Worm (Caenorhabditis elegans) whole organism, L1 larva: ENCODE results near the gene ZC8.6.

Source experiments
- C04F5.9 ChIP-seq: sonication (generic microtip); optimal IDR thresholded peaks from 2 replicates; lab custom pipeline; 2016; ENCODE audit warnings: missing genetic modification characterization, missing compliant biosample characterization
- C34B4.2 ChIP-seq: sonication (generic microtip); optimal IDR thresholded peaks from 2 replicates; lab custom pipeline; 2017; ENCODE audit warnings: mild to moderate bottlenecking, missing genetic modification characterization, missing compliant biosample characterization
- Y116A8C.19 ChIP-seq: sonication (generic microtip); optimal IDR thresholded peaks from 2 replicates; lab custom pipeline; 2016; ENCODE audit warnings: missing compliant biosample characterization, missing genetic modification characterization, borderline replicate concordance
- aly-2 ChIP-seq: fragments of 150-350 bp; optimal IDR thresholded peaks from 2 replicates; lab custom pipeline; 2014; ENCODE audit warnings: missing biosample characterization, missing genetic modification characterization
- ceh-63 ChIP-seq: fragments of 200-800 bp; sonication (Bioruptor generic); optimal IDR thresholded peaks from 2 replicates; lab custom pipeline; 2018; ENCODE audit warnings: mild to moderate bottlenecking, missing genetic modification characterization, missing compliant biosample characterization
- ceh-82 ChIP-seq, 3 experiments: fragments of 150-350 bp in 1 of 3; sonication (generic microtip) in 2 of 3; optimal IDR thresholded peaks; 2 replicates each; lab custom pipeline; 2014 to 2017; ENCODE audit warnings: missing biosample characterization in 3 of 3, missing genetic modification characterization in 3 of 3
- ceh-88 ChIP-seq: fragments of 200-800 bp; sonication (Bioruptor generic); IDR thresholded peaks from 2 replicates; pipeline ENCODE4 v1.3.6; 2022; ENCODE audit warnings: missing genetic modification characterization, missing compliant biosample characterization
- ces-1 ChIP-seq: fragments of 150-350 bp; optimal IDR thresholded peaks from 2 replicates; lab custom pipeline; 2014; ENCODE audit warnings: missing biosample characterization, missing genetic modification reagents, missing genetic modification characterization
- dpl-1 ChIP-seq, 3 experiments: fragments of 150-350 bp in 2 of 3; sonication (generic microtip) in 1 of 3; optimal IDR thresholded peaks; 2 replicates each; lab custom pipeline; 2014 to 2017; ENCODE audit warnings: missing biosample characterization in 3 of 3, missing genetic modification characterization in 3 of 3, missing genetic modification reagents in 3 of 3
- dsc-1 ChIP-seq: sonication (generic microtip); optimal IDR thresholded peaks from 2 replicates; lab custom pipeline; 2016; ENCODE audit warnings: mild to moderate bottlenecking, missing genetic modification characterization, missing compliant biosample characterization
- egl-13 ChIP-seq: sonication (generic microtip); optimal IDR thresholded peaks from 2 replicates; lab custom pipeline; 2016; ENCODE audit warnings: missing genotype, missing genetic modification reagents, missing genetic modification characterization, missing compliant biosample characterization
- egl-27 ChIP-seq, 2 experiments: fragments of 150-350 bp in 1 of 2; sonication (generic microtip); optimal IDR thresholded peaks; 3 replicates each; lab custom pipeline; 2017 to 2018; ENCODE audit warnings: missing biosample characterization in 2 of 2, missing genetic modification characterization in 2 of 2, missing genetic modification reagents in 2 of 2
- elt-2 ChIP-seq: sonication (generic microtip); optimal IDR thresholded peaks from 2 replicates; lab custom pipeline; 2016; ENCODE audit warnings: missing genetic modification characterization, mild to moderate bottlenecking, inconsistent platforms, missing compliant biosample characterization, missing genetic modification reagents
- elt-3 ChIP-seq, 6 experiments: fragments of 150-350 bp in 1 of 6; sonication (generic microtip); optimal IDR thresholded peaks; 2 replicates each; lab custom pipeline; 2017 to 2018; ENCODE audit warnings: missing biosample characterization in 6 of 6, missing genetic modification characterization in 6 of 6, inconsistent platforms in 1 of 6
- ets-5 ChIP-seq: fragments of 200-800 bp; sonication (Bioruptor generic); IDR thresholded peaks from 2 replicates; pipeline ENCODE4 v1.3.6; 2022; ENCODE audit warnings: missing genetic modification characterization, missing compliant biosample characterization
- fkh-10 ChIP-seq: sonication (generic microtip); optimal IDR thresholded peaks from 2 replicates; lab custom pipeline; 2017; ENCODE audit warnings: missing biosample characterization, missing genetic modification reagents, missing genetic modification characterization
- fkh-4 ChIP-seq: sonication (generic microtip); optimal IDR thresholded peaks from 2 replicates; lab custom pipeline; 2016; ENCODE audit warnings: missing compliant biosample characterization, missing genetic modification characterization, borderline replicate concordance
- fos-1 ChIP-seq: fragments of 150-350 bp; optimal IDR thresholded peaks from 2 replicates; lab custom pipeline; 2014; ENCODE audit warnings: missing biosample characterization, missing genetic modification characterization
- grh-1 ChIP-seq: fragments of 200-800 bp; sonication (Bioruptor generic); IDR thresholded peaks from 2 replicates; pipeline ENCODE4 v1.3.6; 2022; ENCODE audit warnings: missing genetic modification reagents, missing genetic modification characterization, missing compliant biosample characterization
- hlh-17 ChIP-seq: fragments of 200-800 bp; sonication (Bioruptor generic); optimal IDR thresholded peaks from 2 replicates; lab custom pipeline; 2018; ENCODE audit warnings: missing genetic modification characterization, mild to moderate bottlenecking, missing compliant biosample characterization, moderate library complexity, borderline replicate concordance
- hpl-2 ChIP-seq: fragments of 150-350 bp; optimal IDR thresholded peaks from 2 replicates; lab custom pipeline; 2014; ENCODE audit warnings: missing biosample characterization, missing genetic modification reagents, missing genetic modification characterization
- irx-1 ChIP-seq: sonication (generic microtip); optimal IDR thresholded peaks from 2 replicates; lab custom pipeline; 2016; ENCODE audit warnings: missing genetic modification characterization, missing compliant biosample characterization
- isw-1 ChIP-seq: fragments of 200-800 bp; sonication (Bioruptor generic); IDR thresholded peaks from 2 replicates; pipeline ENCODE4 v1.3.6; 2022; ENCODE audit warnings: missing genetic modification characterization, missing compliant biosample characterization
- jun-1 ChIP-seq: fragments of 150-350 bp; optimal IDR thresholded peaks from 2 replicates; lab custom pipeline; 2014; ENCODE audit warnings: missing biosample characterization, missing genetic modification reagents, missing genetic modification characterization
- lir-3 ChIP-seq: sonication (generic microtip); optimal IDR thresholded peaks from 2 replicates; lab custom pipeline; 2016; ENCODE audit warnings: mild to moderate bottlenecking, missing genetic modification characterization, moderate library complexity, missing compliant biosample characterization; ENCODE audit not compliant: poor library complexity
- lsy-2 ChIP-seq, 2 experiments: fragments of 150-350 bp; optimal IDR thresholded peaks; 2 replicates each; lab custom pipeline; 2014; ENCODE audit warnings: missing biosample characterization in 2 of 2, missing genetic modification characterization in 2 of 2
- mdl-1 ChIP-seq, 2 experiments: fragments of 150-350 bp; optimal IDR thresholded peaks; 2 replicates each; lab custom pipeline; 2014 to 2017; ENCODE audit warnings: missing biosample characterization in 2 of 2, missing genetic modification characterization in 2 of 2, inconsistent platforms in 1 of 2
- mef-2 ChIP-seq: fragments of 150-350 bp; optimal IDR thresholded peaks from 2 replicates; lab custom pipeline; 2014; ENCODE audit warnings: missing biosample characterization, missing genetic modification characterization
- nhr-11 ChIP-seq: fragments of 150-350 bp; optimal IDR thresholded peaks from 2 replicates; lab custom pipeline; 2014; ENCODE audit warnings: missing biosample characterization, missing genetic modification characterization
- nhr-12 ChIP-seq: sonication (generic microtip); optimal IDR thresholded peaks from 2 replicates; lab custom pipeline; 2017; ENCODE audit warnings: missing biosample characterization, missing genetic modification characterization
- nhr-19 ChIP-seq: fragments of 200-800 bp; sonication (Bioruptor generic); conservative IDR thresholded peaks from 2 replicates; pipeline ENCODE4 v1.3.6; 2022; ENCODE audit warnings: missing genetic modification characterization, missing compliant biosample characterization
- nhr-20 ChIP-seq: sonication (generic microtip); optimal IDR thresholded peaks from 2 replicates; lab custom pipeline; 2016; ENCODE audit warnings: mild to moderate bottlenecking, missing genetic modification characterization, missing compliant biosample characterization
- nhr-28 ChIP-seq: fragments of 150-350 bp; optimal IDR thresholded peaks from 2 replicates; lab custom pipeline; 2014; ENCODE audit warnings: missing biosample characterization, missing genetic modification characterization
- nhr-47 ChIP-seq: sonication (generic microtip); optimal IDR thresholded peaks from 2 replicates; lab custom pipeline; 2016; ENCODE audit warnings: mild to moderate bottlenecking, missing genetic modification characterization, moderate library complexity, missing compliant biosample characterization
- nhr-71 ChIP-seq: sonication (generic microtip); optimal IDR thresholded peaks from 2 replicates; lab custom pipeline; 2016; ENCODE audit warnings: mild to moderate bottlenecking, missing genetic modification characterization, moderate library complexity, missing compliant biosample characterization
- nhr-90 ChIP-seq: sonication (generic microtip); optimal IDR thresholded peaks from 2 replicates; lab custom pipeline; 2016; ENCODE audit warnings: mild to moderate bottlenecking, missing genetic modification characterization, missing compliant biosample characterization; ENCODE audit not compliant: poor library complexity
- pax-3 ChIP-seq: fragments of 200-800 bp; sonication (Bioruptor generic); optimal IDR thresholded peaks from 2 replicates; lab custom pipeline; 2018; ENCODE audit warnings: mild to moderate bottlenecking, missing genetic modification characterization, moderate library complexity, missing compliant biosample characterization
- pqm-1 ChIP-seq: sonication (generic microtip); optimal IDR thresholded peaks from 3 replicates; lab custom pipeline; 2017; ENCODE audit warnings: missing biosample characterization, missing genetic modification characterization
- skn-1 ChIP-seq: fragments of 150-350 bp; optimal IDR thresholded peaks from 2 replicates; lab custom pipeline; 2014; ENCODE audit warnings: missing biosample characterization, missing genetic modification characterization
- snpc-4 ChIP-seq: fragments of 150-350 bp; optimal IDR thresholded peaks from 2 replicates; lab custom pipeline; 2014; ENCODE audit warnings: missing biosample characterization, missing genetic modification characterization
- snu-23 ChIP-seq: sonication (generic microtip); optimal IDR thresholded peaks from 2 replicates; lab custom pipeline; 2016; ENCODE audit warnings: missing genetic modification characterization, missing compliant biosample characterization
- sptf-1 ChIP-seq: fragments of 150-350 bp; optimal IDR thresholded peaks from 2 replicates; lab custom pipeline; 2014; ENCODE audit warnings: missing biosample characterization, missing genetic modification characterization
- sup-37 ChIP-seq: fragments of 200-800 bp; sonication (Bioruptor generic); optimal IDR thresholded peaks from 2 replicates; lab custom pipeline; 2018; ENCODE audit warnings: mild to moderate bottlenecking, missing genetic modification characterization, missing compliant biosample characterization
- swsn-7 ChIP-seq: sonication (generic microtip); optimal IDR thresholded peaks from 2 replicates; lab custom pipeline; 2016; ENCODE audit warnings: missing genetic modification characterization, missing compliant biosample characterization
- tbx-2 ChIP-seq: sonication (generic microtip); optimal IDR thresholded peaks from 2 replicates; lab custom pipeline; 2016; ENCODE audit warnings: missing genetic modification characterization, missing compliant biosample characterization
- unc-30 ChIP-seq: sonication (generic microtip); optimal IDR thresholded peaks from 2 replicates; lab custom pipeline; 2017; ENCODE audit warnings: missing biosample characterization, missing genetic modification characterization
- unc-86 ChIP-seq: sonication (generic microtip); optimal IDR thresholded peaks from 2 replicates; lab custom pipeline; 2016; ENCODE audit warnings: missing genetic modification characterization, missing compliant biosample characterization
- unc-98 ChIP-seq: fragments of 200-800 bp; sonication (Bioruptor generic); IDR thresholded peaks from 2 replicates; pipeline ENCODE4 v1.3.6; 2022; ENCODE audit warnings: missing genetic modification characterization, missing compliant biosample characterization
- vab-15 ChIP-seq: sonication (generic microtip); optimal IDR thresholded peaks from 2 replicates; lab custom pipeline; 2017; ENCODE audit warnings: missing genotype, mild to moderate bottlenecking, missing genetic modification characterization, missing compliant biosample characterization
- xbp-1 ChIP-seq: sonication (generic microtip); optimal IDR thresholded peaks from 2 replicates; lab custom pipeline; 2016; ENCODE audit warnings: missing genetic modification characterization, missing compliant biosample characterization
- zip-4 ChIP-seq: fragments of 200-800 bp; sonication (Bioruptor generic); optimal IDR thresholded peaks from 2 replicates; lab custom pipeline; 2018; ENCODE audit warnings: mild to moderate bottlenecking, missing genetic modification characterization, moderate library complexity, missing compliant biosample characterization
- ztf-11 ChIP-seq, 2 experiments: sonication (generic microtip); optimal IDR thresholded peaks; 2 replicates each; lab custom pipeline; 2016 to 2017; ENCODE audit warnings: missing genetic modification characterization in 2 of 2, missing biosample characterization in 1 of 2, missing compliant biosample characterization in 1 of 2
- ztf-4 ChIP-seq: fragments of 150-350 bp; optimal IDR thresholded peaks from 2 replicates; lab custom pipeline; 2014; ENCODE audit warnings: missing biosample characterization, missing genetic modification characterization

ZC8.6 gene

DNA sequence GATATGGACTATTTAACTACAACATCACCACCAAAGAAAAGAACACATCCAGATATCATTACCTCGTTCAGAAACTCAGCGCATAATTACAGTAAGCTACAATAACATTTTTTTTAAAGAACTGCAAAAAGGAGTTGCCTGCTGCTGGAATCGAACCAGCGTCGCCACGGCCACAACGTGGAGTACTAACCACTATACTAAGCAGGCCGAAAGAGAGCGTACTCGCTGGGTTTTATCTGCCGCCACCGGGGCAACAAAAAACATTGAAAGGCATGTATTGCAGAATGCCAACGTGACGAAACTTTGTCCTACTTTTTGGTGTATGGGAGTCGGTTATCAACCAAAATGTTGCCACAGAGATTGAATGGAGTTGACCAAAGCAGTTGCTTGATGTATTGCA, 25.3 kb upstream of the ZC8.6 start (continued):
- TF ChIP-seq sup-37 (GFP tag; lab: Kevin White, UChicago) (no peak), ztf-4 (tag; lab: Kevin White, UChicago) (no peak), unc-98 (GFP tag; lab: Robert Waterston, UW) (no peak), Y116A8C.19 (no peak), tbx-2 (peak; percentile 54), dsc-1 (tag; lab: Kevin White, UChicago) (peak; percentile 63), swsn-7 (tag; lab: Kevin White, UChicago) (peak; percentile 58), fkh-4 (no peak), isw-1 (no peak), C34B4.2 (tag; lab: Kevin White, UChicago) (no peak), elt-3 (tag; optimal IDR thresholded peaks at IDR 0.05; lab: Kevin White, UChicago) (no peak), ztf-11 (tag; optimal IDR thresholded peaks at IDR 0.05; lab: Kevin White, UChicago) (no peak), jun-1 (tag; lab: Kevin White, UChicago) (peak; percentile 37), pax-3 (tag; lab: Kevin White, UChicago) (no peak), lsy-2 (tag; optimal IDR thresholded peaks at IDR 0.05; lab: Kevin White, UChicago) (peak; percentile 19 to 53), mef-2 (tag; lab: Kevin White, UChicago) (no peak), grh-1 (no peak), skn-1 (no peak), nhr-20 (tag; lab: Kevin White, UChicago) (peak; percentile 68), nhr-11 (tag; lab: Kevin White, UChicago) (no peak), nhr-90 (tag; lab: Kevin White, UChicago) (no peak), snu-23 (GFP tag; lab: Kevin White, UChicago) (peak; percentile 83), egl-27 (tag; optimal IDR thresholded peaks at IDR 0.05; lab: Kevin White, UChicago) (no peak), aly-2 (tag; lab: Kevin White, UChicago) (no peak), vab-15 (no peak), nhr-19 (GFP tag; lab: Robert Waterston, UW) (peak; percentile 63), mdl-1 (tag; optimal IDR thresholded peaks at IDR 0.05; lab: Kevin White, UChicago) (peak in 1 of 2 experiments; percentile 63), ces-1 (no peak), unc-86 (tag; lab: Kevin White, UChicago) (no peak), xbp-1 (tag; lab: Kevin White, UChicago) (peak; percentile 63), hlh-17 (GFP tag; lab: Kevin White, UChicago) (no peak), snpc-4 (tag; lab: Kevin White, UChicago) (no peak), unc-30 (tag; lab: Kevin White, UChicago) (no peak), nhr-71 (tag; lab: Kevin White, UChicago) (peak; percentile 68), ets-5 (no peak), nhr-12 (tag; lab: Kevin White, UChicago) (no peak), lir-3 (tag; lab: Kevin White, UChicago) (peak; percentile 6), ceh-88 (GFP tag; lab: Robert Waterston, UW) (no peak), ceh-63 (GFP tag; lab: Kevin White, UChicago) (no peak), nhr-47 (tag; lab: Kevin White, UChicago) (peak; percentile 67), dpl-1 (GFP tag; optimal IDR thresholded peaks at IDR 0.05; lab: Kevin White, UChicago) (peak in 1 of 3 experiments; percentile 22), elt-2 (tag; lab: Kevin White, UChicago) (peak; percentile 20), nhr-28 (tag; lab: Kevin White, UChicago) (no peak), fos-1 (tag; lab: Kevin White, UChicago) (no peak), sptf-1 (tag; lab: Kevin White, UChicago) (no peak), fkh-10 (GFP tag; lab: Kevin White, UChicago) (no peak), zip-4 (GFP tag; lab: Kevin White, UChicago) (peak; percentile 23), irx-1 (tag; lab: Kevin White, UChicago) (no peak), hpl-2 (no peak), egl-13 (no peak), C04F5.9 (no peak), ceh-82 (tag; optimal IDR thresholded peaks at IDR 0.05; lab: Kevin White, UChicago) (peak; percentile 39 to 53 (median 44)), pqm-1 (no peak)
